Worm (Caenorhabditis elegans) whole organism, L4/young adult: ENCODE data around the gene C18F10.2.
A peak's percentile ranks its signal among the peaks of the same experiment; 100 is the strongest.

Experiments
- W03F9.2 ChIP-seq: fragments of 150-350 bp; optimal IDR thresholded peaks from 2 replicates; lab custom pipeline; 2014; ENCODE audit warnings: missing biosample characterization, missing genetic modification characterization
- dao-5 ChIP-seq: sonication (generic microtip); optimal IDR thresholded peaks from 2 replicates; lab custom pipeline; 2016; ENCODE audit warnings: missing genotype, missing genetic modification characterization, moderate library complexity, missing compliant biosample characterization
- him-1 ChIP-seq: sonication (generic microtip); optimal IDR thresholded peaks from 2 replicates; lab custom pipeline; 2016; ENCODE audit warnings: missing genotype, missing genetic modification reagents, missing genetic modification characterization, missing compliant biosample characterization

DNA sequence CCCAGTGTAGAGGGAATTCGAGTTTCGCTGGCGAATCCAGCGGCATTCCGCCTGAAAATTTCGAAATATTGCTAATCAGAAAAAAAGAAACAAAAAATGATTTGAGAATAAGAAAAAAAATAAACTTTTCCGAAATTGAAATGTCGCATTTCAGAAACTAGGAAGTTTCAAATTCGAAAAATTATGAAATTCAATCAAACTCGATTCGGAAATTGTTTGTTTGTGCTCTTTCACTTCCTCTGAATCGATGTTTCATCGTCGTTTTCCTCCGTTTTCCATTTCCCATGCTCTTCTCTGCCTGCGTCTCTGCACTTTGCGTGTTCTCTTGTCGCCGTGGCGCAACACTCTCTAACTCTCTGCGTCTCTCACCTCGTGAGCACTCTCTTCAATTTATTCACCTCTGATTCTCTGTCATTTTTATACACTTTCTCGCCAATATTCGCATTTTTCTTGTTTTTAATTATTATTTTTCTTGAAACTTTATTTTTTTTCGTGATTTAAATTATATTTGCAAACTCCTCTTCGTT is 5.4 kb downstream of the C18F10.2 start, which contains the start of gene C18F10.7:
- no peak for TF ChIP-seq him-1 (tag; lab: Kevin White, UChicago)
- TF ChIP-seq W03F9.2 = peak; percentile 80
- TF ChIP-seq dao-5 (tag; lab: Kevin White, UChicago) = no peak
